Worm (Caenorhabditis elegans) whole organism, late embryonic: ENCODE measurements around the gene nhr-44.

Source experiments
- K02D7.2 ChIP-seq: sonication (generic microtip); optimal IDR thresholded peaks from 2 replicates; lab custom pipeline; 2017; ENCODE audit warnings: mild to moderate bottlenecking, missing genetic modification characterization, missing compliant biosample characterization
- che-1 ChIP-seq: sonication (generic microtip); optimal IDR thresholded peaks from 2 replicates; lab custom pipeline; 2016; ENCODE audit warnings: mild to moderate bottlenecking, missing genetic modification characterization, missing compliant biosample characterization
- elt-2 ChIP-seq: sonication (generic microtip); optimal IDR thresholded peaks from 2 replicates; lab custom pipeline; 2016; ENCODE audit warnings: missing genetic modification reagents, missing genetic modification characterization, missing compliant biosample characterization
- ets-4 ChIP-seq: sonication (generic microtip); optimal IDR thresholded peaks from 2 replicates; lab custom pipeline; 2016; ENCODE audit warnings: missing genetic modification characterization, missing compliant biosample characterization
- fax-1 ChIP-seq: sonication (generic microtip); optimal IDR thresholded peaks from 2 replicates; lab custom pipeline; 2016; ENCODE audit warnings: missing genotype, missing genetic modification characterization, missing compliant biosample characterization
- nhr-11 ChIP-seq: fragments of 150-350 bp; optimal IDR thresholded peaks from 2 replicates; lab custom pipeline; 2014; ENCODE audit warnings: missing biosample characterization, missing genetic modification characterization
- pha-4 ChIP-seq: fragments of 150-350 bp; optimal IDR thresholded peaks from 2 replicates; lab custom pipeline; 2018; ENCODE audit warnings: missing biosample characterization, missing genetic modification reagents, missing genetic modification characterization
- pros-1 ChIP-seq: fragments of 150-350 bp; optimal IDR thresholded peaks from 2 replicates; lab custom pipeline; 2014; ENCODE audit warnings: missing biosample characterization, missing genetic modification reagents, missing genetic modification characterization
- tbx-7 ChIP-seq: sonication (generic microtip); optimal IDR thresholded peaks from 2 replicates; lab custom pipeline; 2016; ENCODE audit warnings: missing genotype, missing genetic modification characterization, missing compliant biosample characterization

DNA sequence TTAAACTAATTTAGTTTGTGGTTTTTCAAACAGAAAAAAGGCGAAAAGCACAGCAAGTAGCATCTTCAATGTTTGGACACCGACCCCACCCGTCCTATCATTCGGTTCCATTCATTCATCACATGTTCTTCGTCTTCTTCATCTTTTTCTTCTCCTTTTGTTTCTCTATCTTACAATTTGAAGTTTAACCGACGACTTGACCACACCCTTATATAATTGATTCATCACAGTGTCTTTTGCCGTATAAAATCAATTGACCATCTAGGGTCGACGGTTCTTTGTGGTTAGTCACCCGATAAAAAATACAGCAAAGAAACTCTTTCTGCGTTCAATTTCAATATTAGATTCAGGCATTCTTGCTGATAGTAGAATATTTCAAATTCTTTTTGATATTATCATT is 28.8 kb downstream of the nhr-44 start:
- TF ChIP-seq pros-1 (tag; lab: Kevin White, UChicago) (no peak), nhr-11 (no peak), K02D7.2 (tag; lab: Kevin White, UChicago) (no peak), elt-2 (tag; lab: Kevin White, UChicago) (no peak), fax-1 (tag; lab: Kevin White, UChicago) (no peak), ets-4 (tag; lab: Kevin White, UChicago) (no peak), tbx-7 (tag; lab: Kevin White, UChicago) (no peak), pha-4 (no peak), che-1 (tag; lab: Kevin White, UChicago) (no peak)
